Worm (Caenorhabditis elegans) whole organism, L2 larva: ENCODE measurements around the gene spk-1.

Experiments used
- ceh-82 ChIP-seq: fragments of 150-350 bp; optimal IDR thresholded peaks from 2 replicates; lab custom pipeline; 2014; ENCODE audit warnings: missing biosample characterization, missing genetic modification characterization
- dmd-4 ChIP-seq: sonication (generic microtip); optimal IDR thresholded peaks from 2 replicates; lab custom pipeline; 2017; ENCODE audit warnings: missing biosample characterization, missing genetic modification characterization
- egl-27 ChIP-seq: sonication (generic microtip); optimal IDR thresholded peaks from 3 replicates; lab custom pipeline; 2017; ENCODE audit warnings: missing biosample characterization, missing genetic modification reagents, missing genetic modification characterization
- gmeb-1 ChIP-seq: fragments of 150-350 bp; optimal IDR thresholded peaks from 2 replicates; lab custom pipeline; 2014; ENCODE audit warnings: missing biosample characterization, missing genetic modification characterization
- mab-5 ChIP-seq: fragments of 150-350 bp; optimal IDR thresholded peaks from 2 replicates; lab custom pipeline; 2014; ENCODE audit warnings: missing biosample characterization, missing genetic modification characterization
- nhr-11 ChIP-seq: fragments of 150-350 bp; optimal IDR thresholded peaks from 2 replicates; lab custom pipeline; 2014; ENCODE audit warnings: missing biosample characterization, missing genetic modification characterization
- nhr-237 ChIP-seq: fragments of 150-350 bp; optimal IDR thresholded peaks from 2 replicates; lab custom pipeline; 2014; ENCODE audit warnings: missing biosample characterization, missing genetic modification characterization
- skn-1 ChIP-seq: sonication (generic microtip); optimal IDR thresholded peaks from 2 replicates; lab custom pipeline; 2017; ENCODE audit warnings: missing biosample characterization, missing genetic modification characterization
- ztf-1 ChIP-seq: fragments of 200-800 bp; sonication (Bioruptor generic); conservative IDR thresholded peaks from 2 replicates; pipeline ENCODE4 v1.3.6; 2022; ENCODE audit warnings: missing genetic modification characterization, missing compliant biosample characterization
- ztf-4 ChIP-seq: fragments of 150-350 bp; optimal IDR thresholded peaks from 2 replicates; lab custom pipeline; 2014; ENCODE audit warnings: missing biosample characterization, missing genetic modification characterization

- TF ChIP-seq ztf-1 (GFP tag; lab: Robert Waterston, UW), result no peak
- no peak for TF ChIP-seq ceh-82 (tag; lab: Kevin White, UChicago)
- TF ChIP-seq nhr-237 (tag; lab: Kevin White, UChicago), result no peak
- TF ChIP-seq nhr-11 (tag; lab: Kevin White, UChicago), result no peak
- no peak for TF ChIP-seq skn-1 (tag; lab: Kevin White, UChicago)
- TF ChIP-seq gmeb-1 (tag; lab: Kevin White, UChicago), result no peak
- no peak for TF ChIP-seq ztf-4
- TF ChIP-seq egl-27 (tag; lab: Kevin White, UChicago), result no peak
- no peak for TF ChIP-seq dmd-4 (tag; lab: Kevin White, UChicago)
- TF ChIP-seq mab-5 (tag; lab: Kevin White, UChicago), result no peak
Observed at ce11 chrIII:9474501-9474900, 18.1 kb downstream of the spk-1 start.
